Worm (Caenorhabditis elegans) whole organism, late embryonic: Measurements from ENCODE around the gene lin-15B.

ENCODE experiments used
- K02D7.2 ChIP-seq: sonication (generic microtip); optimal IDR thresholded peaks from 2 replicates; lab custom pipeline; 2017; ENCODE audit warnings: mild to moderate bottlenecking, missing genetic modification characterization, missing compliant biosample characterization
- K09A11.1 ChIP-seq: sonication (generic microtip); optimal IDR thresholded peaks from 2 replicates; lab custom pipeline; 2017; ENCODE audit warnings: antibody characterized with exemption, mild to moderate bottlenecking, missing genetic modification characterization, missing compliant biosample characterization; ENCODE audit not compliant: insufficient read depth
- T23F11.4 ChIP-seq: fragments of 200-800 bp; sonication (Bioruptor generic); optimal IDR thresholded peaks from 2 replicates; lab custom pipeline; 2018; ENCODE audit warnings: mild to moderate bottlenecking, missing genetic modification characterization, missing compliant biosample characterization
- ahr-1 ChIP-seq: sonication (generic microtip); optimal IDR thresholded peaks from 2 replicates; lab custom pipeline; 2016; ENCODE audit warnings: missing genetic modification characterization, missing compliant biosample characterization
- ceh-18 ChIP-seq: sonication (generic microtip); optimal IDR thresholded peaks from 2 replicates; lab custom pipeline; 2016; ENCODE audit warnings: missing genetic modification characterization, missing compliant biosample characterization
- ceh-19 ChIP-seq: fragments of 200-800 bp; sonication (Bioruptor generic); optimal IDR thresholded peaks from 2 replicates; lab custom pipeline; 2018; ENCODE audit warnings: mild to moderate bottlenecking, missing genetic modification characterization, missing compliant biosample characterization
- ceh-22 ChIP-seq: sonication (generic microtip); optimal IDR thresholded peaks from 2 replicates; lab custom pipeline; 2017; ENCODE audit warnings: missing biosample characterization, missing genetic modification characterization
- ceh-31 ChIP-seq: sonication (generic microtip); optimal IDR thresholded peaks from 2 replicates; lab custom pipeline; 2016; ENCODE audit warnings: missing genetic modification characterization, missing compliant biosample characterization
- ceh-48 ChIP-seq: sonication (generic microtip); optimal IDR thresholded peaks from 2 replicates; lab custom pipeline; 2016; ENCODE audit warnings: missing genetic modification characterization, inconsistent platforms, missing compliant biosample characterization
- dve-1 ChIP-seq: sonication (generic microtip); optimal IDR thresholded peaks from 2 replicates; lab custom pipeline; 2017; ENCODE audit warnings: antibody characterized with exemption, mild to moderate bottlenecking, missing genetic modification characterization, missing compliant biosample characterization
- ets-4 ChIP-seq: sonication (generic microtip); optimal IDR thresholded peaks from 2 replicates; lab custom pipeline; 2016; ENCODE audit warnings: missing genetic modification characterization, missing compliant biosample characterization
- eyg-1 ChIP-seq: sonication (generic microtip); optimal IDR thresholded peaks from 2 replicates; lab custom pipeline; 2016; ENCODE audit warnings: missing genotype, missing genetic modification characterization, missing compliant biosample characterization
- fkh-6 ChIP-seq: sonication (generic microtip); optimal IDR thresholded peaks from 2 replicates; lab custom pipeline; 2016; ENCODE audit warnings: missing genetic modification characterization, missing compliant biosample characterization
- hlh-13 ChIP-seq: fragments of 200-800 bp; sonication (Bioruptor generic); optimal IDR thresholded peaks from 2 replicates; lab custom pipeline; 2018; ENCODE audit warnings: mild to moderate bottlenecking, missing genetic modification characterization, missing compliant biosample characterization
- hlh-30 ChIP-seq: sonication (generic microtip); optimal IDR thresholded peaks from 2 replicates; lab custom pipeline; 2017; ENCODE audit warnings: antibody characterized with exemption, missing genetic modification characterization, missing compliant biosample characterization; ENCODE audit not compliant: insufficient read depth
- hlh-8 ChIP-seq: sonication (generic microtip); optimal IDR thresholded peaks from 2 replicates; lab custom pipeline; 2016; ENCODE audit warnings: missing genotype, missing genetic modification characterization, missing compliant biosample characterization
- madf-2 ChIP-seq: sonication (generic microtip); optimal IDR thresholded peaks from 2 replicates; lab custom pipeline; 2017; ENCODE audit warnings: missing genetic modification characterization, missing compliant biosample characterization
- nfya-1 ChIP-seq: sonication (generic microtip); optimal IDR thresholded peaks from 2 replicates; lab custom pipeline; 2017; ENCODE audit warnings: missing genetic modification characterization, mild to moderate bottlenecking, missing compliant biosample characterization, antibody characterized with exemption, moderate library complexity
- npax-4 ChIP-seq: sonication (generic microtip); optimal IDR thresholded peaks from 2 replicates; lab custom pipeline; 2016; ENCODE audit warnings: missing genetic modification characterization, missing compliant biosample characterization
- odd-2 ChIP-seq: sonication (generic microtip); optimal IDR thresholded peaks from 2 replicates; lab custom pipeline; 2017; ENCODE audit warnings: antibody characterized with exemption, mild to moderate bottlenecking, missing genetic modification characterization, missing compliant biosample characterization
- pag-3 ChIP-seq: sonication (generic microtip); optimal IDR thresholded peaks from 2 replicates; lab custom pipeline; 2016; ENCODE audit warnings: missing compliant biosample characterization, missing genetic modification characterization, borderline replicate concordance
- pat-9 ChIP-seq: fragments of 200-800 bp; sonication (Bioruptor generic); optimal IDR thresholded peaks from 2 replicates; lab custom pipeline; 2018; ENCODE audit warnings: mild to moderate bottlenecking, missing genetic modification characterization, moderate library complexity, missing compliant biosample characterization
- pax-1 ChIP-seq: fragments of 150-350 bp; optimal IDR thresholded peaks from 2 replicates; lab custom pipeline; 2014; ENCODE audit warnings: missing biosample characterization, missing genetic modification characterization
- pha-2 ChIP-seq: sonication (generic microtip); optimal IDR thresholded peaks from 2 replicates; lab custom pipeline; 2017; ENCODE audit warnings: mild to moderate bottlenecking, missing genetic modification characterization, missing compliant biosample characterization
- pqm-1 ChIP-seq: sonication (generic microtip); optimal IDR thresholded peaks from 2 replicates; lab custom pipeline; 2016; ENCODE audit warnings: missing genetic modification characterization, missing compliant biosample characterization
- sdc-2 ChIP-seq: sonication (generic microtip); optimal IDR thresholded peaks from 2 replicates; lab custom pipeline; 2016; ENCODE audit warnings: missing genotype, missing genetic modification characterization, missing compliant biosample characterization
- tbx-7 ChIP-seq: sonication (generic microtip); optimal IDR thresholded peaks from 2 replicates; lab custom pipeline; 2016; ENCODE audit warnings: missing genotype, missing genetic modification characterization, missing compliant biosample characterization
- unc-3 ChIP-seq, 2 experiments: fragments of 200-800 bp in 1 of 2; sonication (Bioruptor generic) in 1 of 2; sonication (generic microtip) in 1 of 2; conservative IDR thresholded peaks in 1 of 2; optimal IDR thresholded peaks in 1 of 2; 2 replicates each; pipeline versions ENCODE4 v1.3.6 to Lab custom; 2016 to 2022; ENCODE audit warnings: missing compliant biosample characterization in 2 of 2, missing genetic modification characterization in 2 of 2, missing genetic modification reagents in 1 of 2
- unc-55 ChIP-seq: sonication (generic microtip); optimal IDR thresholded peaks from 2 replicates; lab custom pipeline; 2017; ENCODE audit warnings: missing biosample characterization, missing genetic modification reagents, missing genetic modification characterization
- zip-5 ChIP-seq: sonication (generic microtip); optimal IDR thresholded peaks from 2 replicates; lab custom pipeline; 2016; ENCODE audit warnings: missing genetic modification characterization, missing compliant biosample characterization

lin-15B gene

DNA sequence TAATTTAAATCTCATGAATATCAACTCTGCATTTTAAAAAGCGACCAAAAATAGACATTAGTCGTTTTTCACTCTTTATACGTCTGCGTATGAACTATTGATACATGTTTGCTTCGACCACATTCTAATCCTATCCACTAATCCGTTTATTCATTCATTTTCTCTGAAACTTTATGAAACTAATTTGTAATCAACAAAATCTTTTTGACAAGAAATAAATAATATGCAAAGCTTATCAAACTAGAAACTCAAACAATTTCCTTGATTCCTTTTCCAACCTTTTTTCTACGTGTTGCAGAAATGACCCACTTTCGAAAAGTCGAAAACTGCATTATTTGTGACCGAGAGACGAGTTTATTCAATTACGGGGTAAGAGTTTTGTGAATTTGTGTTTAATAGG, 16.4 kb downstream of the lin-15B start, which contains the start of gene nhr-255:
Gene nhr-255 (plus strand): TSS at position 301 of the 400 bp plus-strand sequence.
- TF ChIP-seq sdc-2 (no peak), hlh-13 (GFP tag; lab: Kevin White, UChicago) (no peak)

DNA sequence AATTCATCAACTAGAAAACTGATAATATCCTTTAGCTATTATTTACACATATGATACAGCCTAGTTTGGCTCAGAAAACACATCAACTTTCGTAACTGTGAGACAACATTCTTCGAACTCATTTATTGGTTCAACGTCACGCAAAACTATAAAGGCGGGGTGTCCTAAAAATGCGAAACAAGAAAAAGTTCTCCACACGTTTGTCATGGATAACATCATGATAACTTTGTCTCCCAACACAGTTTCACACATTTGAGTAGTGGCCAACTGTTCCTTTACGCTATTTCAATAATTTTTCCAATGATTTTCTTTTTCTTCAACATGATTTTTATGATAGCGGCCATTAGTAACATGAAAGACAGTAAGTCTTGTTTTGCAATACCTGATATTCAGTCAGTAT, 20.8 kb downstream of the lin-15B start, which contains the start of gene srxa-9:
Gene srxa-9 (plus strand): TSS at position 301 of the 400 bp plus-strand sequence.
- TF ChIP-seq pag-3 (tag; lab: Kevin White, UChicago), result no peak
- no peak for TF ChIP-seq K09A11.1
- no peak for TF ChIP-seq eyg-1 (tag; lab: Kevin White, UChicago)
- TF ChIP-seq pat-9 (tag; lab: Kevin White, UChicago), result no peak
- no peak for TF ChIP-seq ceh-18 (tag; lab: Kevin White, UChicago)
- TF ChIP-seq unc-55 (GFP tag; lab: Kevin White, UChicago), result no peak
- no peak for TF ChIP-seq ets-4 (tag; lab: Kevin White, UChicago)
- no peak for TF ChIP-seq ceh-22 (tag; lab: Kevin White, UChicago)
- no peak for TF ChIP-seq ceh-19 (GFP tag; lab: Kevin White, UChicago)
- TF ChIP-seq hlh-8 (tag; lab: Kevin White, UChicago), result no peak
- no peak for TF ChIP-seq zip-5 (tag; lab: Kevin White, UChicago)
- TF ChIP-seq pha-2, result no peak
- no peak for TF ChIP-seq hlh-13 (GFP tag; lab: Kevin White, UChicago)

DNA sequence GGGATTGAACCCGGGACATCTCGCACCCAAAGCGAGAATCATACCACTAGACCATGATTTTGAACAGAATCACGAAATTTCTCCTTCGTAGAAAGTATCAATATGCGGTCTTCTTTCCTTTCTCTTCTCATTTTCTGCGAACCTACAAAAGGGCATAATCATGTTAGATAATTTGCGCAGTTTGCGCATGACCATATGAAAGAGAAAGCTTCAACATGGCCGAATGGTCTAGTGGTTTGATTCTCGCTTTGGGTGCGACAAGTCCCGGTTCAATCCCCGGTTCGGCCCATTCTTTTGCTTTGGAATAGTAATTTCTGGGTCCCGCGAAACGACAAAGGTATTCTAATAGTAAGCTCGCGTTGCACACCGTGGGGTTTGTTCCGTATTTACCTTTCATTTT, 21.9 kb downstream of the lin-15B start:
- TF ChIP-seq eyg-1 (tag; lab: Kevin White, UChicago) (no peak), ceh-31 (tag; lab: Kevin White, UChicago) (no peak), dve-1 (no peak), ceh-18 (tag; lab: Kevin White, UChicago) (no peak), pag-3 (tag; lab: Kevin White, UChicago) (no peak), ahr-1 (tag; lab: Kevin White, UChicago) (no peak), npax-4 (tag; lab: Kevin White, UChicago) (no peak), madf-2 (tag; lab: Kevin White, UChicago) (no peak), pqm-1 (no peak), nfya-1 (tag; lab: Kevin White, UChicago) (no peak), K02D7.2 (tag; lab: Kevin White, UChicago) (no peak), hlh-30 (tag; lab: Kevin White, UChicago) (no peak), K09A11.1 (no peak), hlh-8 (tag; lab: Kevin White, UChicago) (no peak), unc-3 (GFP tag; conservative IDR thresholded peaks at IDR 0.05; lab: Robert Waterston, UW) (no peak), unc-3 (tag; optimal IDR thresholded peaks at IDR 0.05; lab: Kevin White, UChicago) (no peak), fkh-6 (tag; lab: Kevin White, UChicago) (no peak)

DNA sequence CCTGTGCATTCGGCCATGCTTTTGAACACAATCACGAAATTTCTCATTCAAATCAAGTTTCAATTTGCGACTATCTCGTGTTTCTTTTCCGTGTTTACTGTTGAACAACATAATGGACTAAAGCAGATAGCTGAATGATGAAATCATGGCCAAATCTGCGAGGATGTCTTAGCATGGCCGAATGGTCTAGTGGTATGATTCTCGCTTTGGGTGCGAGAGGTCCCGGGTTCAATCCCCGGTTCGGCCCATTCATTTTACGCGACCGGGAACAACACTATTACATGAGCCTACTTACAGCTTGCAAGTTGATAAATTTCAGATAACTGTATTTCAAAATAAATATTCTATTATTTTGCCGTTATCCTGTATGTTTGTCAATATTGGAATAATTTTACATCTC, 25.3 kb downstream of the lin-15B start:
- TF ChIP-seq pat-9 (tag; lab: Kevin White, UChicago), result no peak
- TF ChIP-seq ceh-19 (GFP tag; lab: Kevin White, UChicago), result no peak
- no peak for TF ChIP-seq unc-55 (GFP tag; lab: Kevin White, UChicago)
- TF ChIP-seq odd-2 (tag; lab: Kevin White, UChicago), result no peak
- no peak for TF ChIP-seq ceh-48

DNA sequence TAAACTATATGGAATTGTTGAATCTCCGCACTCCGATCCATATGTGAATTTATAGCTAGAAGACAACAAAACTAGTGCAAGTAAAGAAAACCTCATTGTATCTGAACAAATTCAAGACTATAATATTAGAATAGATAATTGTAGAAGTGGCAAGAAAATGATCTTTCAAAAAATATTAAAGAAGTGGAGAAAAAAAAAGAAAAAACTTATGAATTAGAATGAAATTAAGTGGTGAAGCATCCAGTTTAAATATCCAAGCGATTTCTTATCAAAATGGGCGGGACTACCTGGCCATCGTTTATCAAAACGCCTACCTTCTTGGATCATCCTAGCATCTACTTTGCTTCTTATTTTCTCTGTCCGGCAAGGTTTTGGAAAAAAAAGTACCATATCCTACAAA, 31.2 kb downstream of the lin-15B start, which contains the start of gene wrt-4:
Gene wrt-4 (minus strand): TSS at position 101 of the 400 bp plus-strand sequence.
- TF ChIP-seq hlh-8 (tag; lab: Kevin White, UChicago) (no peak), pax-1 (tag; lab: Kevin White, UChicago) (no peak), T23F11.4 (GFP tag; lab: Kevin White, UChicago) (no peak), ceh-31 (tag; lab: Kevin White, UChicago) (no peak), fkh-6 (tag; lab: Kevin White, UChicago) (no peak), odd-2 (tag; lab: Kevin White, UChicago) (no peak), tbx-7 (no peak)
